Fruit fly (Drosophila melanogaster): ENCODE data around the gene Sgs1.

Sgs1 gene

DNA sequence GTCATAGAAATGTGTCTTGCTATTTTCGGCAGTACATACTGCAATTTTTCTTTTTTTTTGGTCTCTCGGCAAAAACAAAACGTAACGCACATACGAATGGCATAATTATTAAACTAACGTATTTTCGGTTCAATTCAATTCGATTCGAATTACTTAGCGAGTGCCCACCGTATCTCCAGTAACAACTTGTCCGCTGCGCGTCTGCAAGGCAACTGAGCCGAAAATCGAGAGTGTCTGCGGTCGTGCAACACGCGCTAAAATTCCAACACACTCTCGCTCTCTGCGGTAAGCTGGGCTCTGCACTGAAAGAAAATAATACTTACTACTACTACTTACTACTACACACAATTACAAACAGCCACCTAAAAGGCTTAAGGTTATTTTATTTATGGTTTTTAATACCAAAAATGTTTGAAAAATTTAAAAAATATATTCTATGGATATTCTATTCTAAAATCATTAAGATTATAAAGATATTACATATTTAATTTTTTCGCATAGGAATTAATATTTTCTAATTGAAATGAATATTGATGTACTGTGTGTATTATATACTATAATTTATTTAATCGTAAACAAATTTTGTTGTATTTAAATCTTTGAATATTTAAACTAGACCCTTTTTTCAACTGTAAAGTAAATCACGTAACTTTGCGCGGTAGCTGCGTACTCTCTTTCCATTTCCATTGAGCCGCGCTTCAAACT is 30.5 kb upstream of the Sgs1 start, which contains the start of gene snsl (continued):
- TF ChIP-seq CG10631 (GFP tag; optimal IDR thresholded peaks at IDR 0.05) (peak; percentile 74), CG11294 (GFP tag; IDR thresholded peaks at IDR 0.05) (no peak), fd85E (GFP tag; optimal IDR thresholded peaks at IDR 0.05) (no peak), pdm3 (GFP tag; optimal IDR thresholded peaks at IDR 0.05) (peak; percentile 44), lz (GFP tag; optimal IDR thresholded peaks at IDR 0.05) (peak; percentile 19), achi (GFP tag; optimal IDR thresholded peaks at IDR 0.05) (peak; percentile 68), Lpt (GFP tag; optimal IDR thresholded peaks at IDR 0.05) (peak; percentile 63), CG31627 (GFP tag; optimal IDR thresholded peaks at IDR 0.05) (peak; percentile 11), Ets21C (GFP tag; optimal IDR thresholded peaks at IDR 0.05) (no peak), Blimp-1 (GFP tag; optimal IDR thresholded peaks at IDR 0.05) (peak; percentile 78), CG6808 (GFP tag; optimal IDR thresholded peaks at IDR 0.05) (peak; percentile 80), fkh (GFP tag; optimal IDR thresholded peaks at IDR 0.05) (no peak), Met (GFP tag; optimal IDR thresholded peaks at IDR 0.05) (peak; percentile 12), Sox14 (GFP tag; optimal IDR thresholded peaks at IDR 0.05) (no peak), Ets96B (tag; optimal IDR thresholded peaks at IDR 0.05) (peak; percentile 70), CG6854 (GFP tag; optimal IDR thresholded peaks at IDR 0.05) (no peak), CG8319 (GFP tag; optimal IDR thresholded peaks at IDR 0.05) (peak; percentile 49), CG8632 (GFP tag; optimal IDR thresholded peaks at IDR 0.05) (peak; percentile 82), Hr4 (GFP tag; optimal IDR thresholded peaks at IDR 0.05) (peak; percentile 43), CG4318 (GFP tag; optimal IDR thresholded peaks at IDR 0.05) (peak; percentile 45), CG11902 (GFP tag; optimal IDR thresholded peaks at IDR 0.05) (peak; percentile 11), spab (GFP tag; optimal IDR thresholded peaks at IDR 0.05) (peak; percentile 69), Eip93F (GFP tag; optimal IDR thresholded peaks at IDR 0.05) (no peak), CG3919 (GFP tag; optimal IDR thresholded peaks at IDR 0.05) (peak; percentile 66), Gug (GFP tag; IDR thresholded peaks at IDR 0.05) (no peak), fd59A (GFP tag; optimal IDR thresholded peaks at IDR 0.05) (peak; percentile 39), net (GFP tag; optimal IDR thresholded peaks at IDR 0.05) (peak; percentile 65), Eip78C (GFP tag) (peak; percentile 89), CG11762 (GFP tag; optimal IDR thresholded peaks at IDR 0.05; ENCODE audit: insufficient read depth) (peak; percentile 35), esn (GFP tag; optimal IDR thresholded peaks at IDR 0.05) (peak; percentile 16), Eip75B (GFP tag; optimal IDR thresholded peaks at IDR 0.05) (no peak), CG34406 (GFP tag; optimal IDR thresholded peaks at IDR 0.05) (peak; percentile 74), CG6792 (GFP tag; optimal IDR thresholded peaks at IDR 0.05) (peak; percentile 68), CG16779 (tag; optimal IDR thresholded peaks at IDR 0.05) (peak; percentile 25), Sox15 (GFP tag; optimal IDR thresholded peaks at IDR 0.05) (peak; percentile 50), eg (GFP tag; IDR thresholded peaks at IDR 0.05) (peak; percentile 62; the same call in 2 of the 3 replicates), Sox102F (GFP tag; optimal IDR thresholded peaks at IDR 0.05) (peak; percentile 26), acj6 (GFP tag; optimal IDR thresholded peaks at IDR 0.05) (peak; percentile 65), svp (GFP tag) (peak; percentile 69)

DNA sequence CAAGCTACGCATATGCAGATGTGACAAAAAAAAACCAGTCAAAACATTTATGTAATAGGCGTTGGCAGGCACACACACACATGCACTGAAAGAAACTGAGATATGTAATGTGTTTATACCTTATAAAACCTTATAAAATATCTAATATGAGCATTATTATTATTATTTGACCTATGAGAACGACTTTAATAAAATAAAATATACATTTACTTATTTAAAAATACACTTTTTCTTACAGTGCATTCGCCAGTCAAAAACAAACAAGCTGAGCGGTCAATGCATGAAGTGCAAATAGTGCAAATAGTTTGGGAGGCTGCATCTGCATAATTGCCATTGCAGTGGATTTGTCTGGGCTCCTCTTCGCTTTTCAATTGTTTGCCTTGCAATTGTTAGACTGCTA is 29.2 kb upstream of the Sgs1 start:
- TF ChIP-seq spab (GFP tag; optimal IDR thresholded peaks at IDR 0.05) (no peak), CG34406 (GFP tag; optimal IDR thresholded peaks at IDR 0.05) (peak; percentile 30), topi (GFP tag; optimal IDR thresholded peaks at IDR 0.05) (no peak), Sox14 (GFP tag; optimal IDR thresholded peaks at IDR 0.05) (no peak), fkh (GFP tag; optimal IDR thresholded peaks at IDR 0.05) (peak; percentile 36), CG6276 (GFP tag; optimal IDR thresholded peaks at IDR 0.05) (peak; percentile 86), OdsH (GFP tag; optimal IDR thresholded peaks at IDR 0.05) (peak; percentile 60), Ets96B (tag; optimal IDR thresholded peaks at IDR 0.05) (no peak), dac (GFP tag; optimal IDR thresholded peaks at IDR 0.05) (peak; percentile 17), CG3919 (GFP tag; optimal IDR thresholded peaks at IDR 0.05) (peak; percentile 49), pdm3 (GFP tag; optimal IDR thresholded peaks at IDR 0.05) (peak; percentile 46), Eip75B (GFP tag; optimal IDR thresholded peaks at IDR 0.05) (no peak), Smox (GFP tag; optimal IDR thresholded peaks at IDR 0.05) (peak; percentile 11), CG8119 (GFP tag; IDR thresholded peaks at IDR 0.05) (peak; percentile 87), CG32006 (GFP tag; optimal IDR thresholded peaks at IDR 0.05) (peak; percentile 65), Sox15 (GFP tag; optimal IDR thresholded peaks at IDR 0.05) (peak; percentile 20), Gug (GFP tag; IDR thresholded peaks at IDR 0.05) (peak; percentile 65; the same call in 1 of the 2 replicates), CG8632 (GFP tag; optimal IDR thresholded peaks at IDR 0.05) (peak; percentile 20), CG31627 (GFP tag; optimal IDR thresholded peaks at IDR 0.05) (no peak), esn (GFP tag; optimal IDR thresholded peaks at IDR 0.05) (no peak), lz (GFP tag; optimal IDR thresholded peaks at IDR 0.05) (no peak), CG3032 (tag; optimal IDR thresholded peaks at IDR 0.05) (no peak), cyc (GFP tag; optimal IDR thresholded peaks at IDR 0.05) (peak; percentile 10), CG6792 (GFP tag; optimal IDR thresholded peaks at IDR 0.05) (peak; percentile 20), CG10631 (GFP tag; optimal IDR thresholded peaks at IDR 0.05) (peak; percentile 43), Eip93F (GFP tag; optimal IDR thresholded peaks at IDR 0.05) (no peak), Hr39 (GFP tag; optimal IDR thresholded peaks at IDR 0.05) (no peak)
